Worm (Caenorhabditis elegans) whole organism, early embryonic: ENCODE results near the gene C27B7.6.

Source experiments
- B0310.2 ChIP-seq: sonication (generic microtip); optimal IDR thresholded peaks from 2 replicates; lab custom pipeline; 2016; ENCODE audit warnings: mild to moderate bottlenecking, missing genetic modification characterization, missing compliant biosample characterization
- F13C5.2 ChIP-seq: sonication (generic microtip); optimal IDR thresholded peaks from 2 replicates; lab custom pipeline; 2017; ENCODE audit warnings: mild to moderate bottlenecking, missing genetic modification characterization, inconsistent platforms, missing compliant biosample characterization
- aly-1 ChIP-seq: sonication (generic microtip); optimal IDR thresholded peaks from 2 replicates; lab custom pipeline; 2016; ENCODE audit warnings: missing genetic modification characterization, missing compliant biosample characterization
- ama-1 ChIP-seq: fragments of 150-350 bp; optimal IDR thresholded peaks from 2 replicates; lab custom pipeline; 2014
- ceh-13 ChIP-seq: fragments of 200-800 bp; sonication (Bioruptor generic); optimal IDR thresholded peaks from 2 replicates; lab custom pipeline; 2018; ENCODE audit warnings: mild to moderate bottlenecking, missing genetic modification characterization, missing compliant biosample characterization
- ceh-36 ChIP-seq: sonication (generic microtip); optimal IDR thresholded peaks from 2 replicates; lab custom pipeline; 2016; ENCODE audit warnings: missing genetic modification characterization, inconsistent platforms, missing compliant biosample characterization
- ets-7 ChIP-seq: sonication (generic microtip); optimal IDR thresholded peaks from 2 replicates; lab custom pipeline; 2016; ENCODE audit warnings: missing genotype, missing genetic modification characterization, missing compliant biosample characterization
- flt-1 ChIP-seq: fragments of 200-800 bp; sonication (Bioruptor generic); IDR thresholded peaks from 2 replicates; pipeline ENCODE4 v1.3.6; 2022; ENCODE audit warnings: missing genetic modification characterization, missing compliant biosample characterization
- hmbx-1 ChIP-seq: sonication (generic microtip); optimal IDR thresholded peaks from 2 replicates; lab custom pipeline; 2016; ENCODE audit warnings: mild to moderate bottlenecking, missing genetic modification characterization, missing compliant biosample characterization
- hmg-4 ChIP-seq: fragments of 200-800 bp; sonication (Bioruptor generic); optimal IDR thresholded peaks from 2 replicates; lab custom pipeline; 2018; ENCODE audit warnings: mild to moderate bottlenecking, missing genetic modification characterization, missing compliant biosample characterization
- hnd-1 ChIP-seq: sonication (generic microtip); optimal IDR thresholded peaks from 2 replicates; lab custom pipeline; 2016; ENCODE audit warnings: missing genetic modification characterization, missing compliant biosample characterization
- pes-1 ChIP-seq: fragments of 200-800 bp; sonication (Bioruptor generic); IDR thresholded peaks from 2 replicates; pipeline ENCODE4 v1.3.6; 2022; ENCODE audit warnings: missing genetic modification reagents, missing genetic modification characterization, missing compliant biosample characterization
- scrt-1 ChIP-seq: fragments of 200-800 bp; sonication (Bioruptor generic); IDR thresholded peaks from 2 replicates; pipeline ENCODE4 v1.3.6; 2022; ENCODE audit warnings: missing genetic modification characterization, missing compliant biosample characterization
- sea-1 ChIP-seq: fragments of 200-800 bp; sonication (Bioruptor generic); conservative IDR thresholded peaks from 2 replicates; pipeline ENCODE4 v1.3.6; 2022; ENCODE audit warnings: missing genetic modification characterization, missing compliant biosample characterization
- tbx-11 ChIP-seq: fragments of 200-800 bp; sonication (Bioruptor generic); IDR thresholded peaks from 2 replicates; pipeline ENCODE4 v1.3.6; 2022; ENCODE audit warnings: missing genetic modification characterization, missing compliant biosample characterization
- tbx-37 ChIP-seq: fragments of 200-800 bp; sonication (Bioruptor generic); conservative IDR thresholded peaks from 2 replicates; pipeline ENCODE4 v1.3.6; 2022; ENCODE audit warnings: missing genetic modification reagents, missing genetic modification characterization, missing compliant biosample characterization
- tra-4 ChIP-seq: sonication (generic microtip); optimal IDR thresholded peaks from 2 replicates; lab custom pipeline; 2017; ENCODE audit warnings: missing genetic modification characterization, missing compliant biosample characterization

The C27B7.6 gene

ce11 chrIV:8929942-8930492 is 23.9 kb upstream of the C27B7.6 start, which contains the start of the genes D1046.18 and slc-25A26:
D1046.18 (plus strand) TSS chrIV:8930242.
slc-25A26 (plus strand) TSS chrIV:8930442.
- no peak for TF ChIP-seq tbx-11
- no peak for TF ChIP-seq aly-1 (tag; lab: Kevin White, UChicago)
- TF ChIP-seq hmg-4 (GFP tag; lab: Kevin White, UChicago): no peak
- no peak for TF ChIP-seq ama-1
- TF ChIP-seq B0310.2: no peak
- no peak for TF ChIP-seq pes-1 (GFP tag; lab: Robert Waterston, UW)
- TF ChIP-seq flt-1 (GFP tag; lab: Robert Waterston, UW): no peak
- no peak for TF ChIP-seq ets-7 (tag; lab: Kevin White, UChicago)
- TF ChIP-seq scrt-1: no peak
- TF ChIP-seq ceh-36: no peak
- TF ChIP-seq tra-4 (tag; lab: Kevin White, UChicago): no peak
- no peak for TF ChIP-seq F13C5.2 (tag; lab: Kevin White, UChicago)
- no peak for TF ChIP-seq ceh-13
- TF ChIP-seq tbx-37 (GFP tag; lab: Robert Waterston, UW): no peak
- TF ChIP-seq hnd-1: no peak
- TF ChIP-seq sea-1: no peak
- TF ChIP-seq hmbx-1: no peak

ce11 chrIV:8927093-8927492 is 20.9 kb upstream of the C27B7.6 start:
- TF ChIP-seq hmbx-1: peak; percentile 91
- peak; percentile 98 for TF ChIP-seq aly-1 (tag; lab: Kevin White, UChicago)
- TF ChIP-seq flt-1 (GFP tag; lab: Robert Waterston, UW): peak; percentile 97
- TF ChIP-seq tra-4 (tag; lab: Kevin White, UChicago): peak; percentile 97
- peak; percentile 93 for TF ChIP-seq tbx-37 (GFP tag; lab: Robert Waterston, UW)
- peak; percentile 95 for TF ChIP-seq ceh-36
- peak; percentile 99 for TF ChIP-seq sea-1
- TF ChIP-seq hnd-1: peak; percentile 86
- peak; percentile 96 for TF ChIP-seq F13C5.2 (tag; lab: Kevin White, UChicago)
- TF ChIP-seq tbx-11: peak; percentile 99
- TF ChIP-seq B0310.2: peak; percentile 97
- peak; percentile 95 for TF ChIP-seq scrt-1
- TF ChIP-seq pes-1 (GFP tag; lab: Robert Waterston, UW): peak; percentile 97
- peak; percentile 94 for TF ChIP-seq ets-7 (tag; lab: Kevin White, UChicago)
- peak; percentile 98 for TF ChIP-seq hmg-4 (GFP tag; lab: Kevin White, UChicago)
- TF ChIP-seq ama-1: no peak
- TF ChIP-seq ceh-13: peak; percentile 92

- no peak for TF ChIP-seq sea-1
- TF ChIP-seq ceh-13: no peak
- TF ChIP-seq tbx-37 (GFP tag; lab: Robert Waterston, UW): no peak
- TF ChIP-seq hmg-4 (GFP tag; lab: Kevin White, UChicago): no peak
- no peak for TF ChIP-seq scrt-1
- TF ChIP-seq B0310.2: no peak
- no peak for TF ChIP-seq tbx-11
- TF ChIP-seq pes-1 (GFP tag; lab: Robert Waterston, UW): no peak
- no peak for TF ChIP-seq ama-1
- no peak for TF ChIP-seq hmbx-1
- TF ChIP-seq ets-7 (tag; lab: Kevin White, UChicago): no peak
- no peak for TF ChIP-seq F13C5.2 (tag; lab: Kevin White, UChicago)
- TF ChIP-seq aly-1 (tag; lab: Kevin White, UChicago): no peak
- TF ChIP-seq ceh-36: no peak
- no peak for TF ChIP-seq flt-1 (GFP tag; lab: Robert Waterston, UW)
- no peak for TF ChIP-seq tra-4 (tag; lab: Kevin White, UChicago)
These were observed 20.4 kb upstream of the C27B7.6 start for ce11 chrIV:8926511-8926910.

ce11 chrIV:8925990-8926389 is 19.8 kb upstream of the C27B7.6 start, which contains the start of the genes D1046.2 and cfim-2:
D1046.2 (minus strand) TSS chrIV:8926067.
cfim-2 (plus strand) TSS chrIV:8926324.
- TF ChIP-seq aly-1 (tag; lab: Kevin White, UChicago) (no peak), ets-7 (tag; lab: Kevin White, UChicago) (no peak), tra-4 (tag; lab: Kevin White, UChicago) (no peak), tbx-11 (no peak)

- TF ChIP-seq ceh-36 (no peak), scrt-1 (no peak), sea-1 (no peak), tra-4 (tag; lab: Kevin White, UChicago) (no peak), hnd-1 (no peak), hmg-4 (GFP tag; lab: Kevin White, UChicago) (no peak), flt-1 (GFP tag; lab: Robert Waterston, UW) (no peak), aly-1 (tag; lab: Kevin White, UChicago) (no peak)
These were observed 18.0 kb upstream of the C27B7.6 start for ce11 chrIV:8924126-8924525.

ce11 chrIV:8923381-8923780 is 17.2 kb upstream of the C27B7.6 start:
- TF ChIP-seq tra-4 (tag; lab: Kevin White, UChicago): no peak
- no peak for TF ChIP-seq B0310.2
- TF ChIP-seq aly-1 (tag; lab: Kevin White, UChicago): no peak

ce11 chrIV:8921956-8922355 is 15.8 kb upstream of the C27B7.6 start, which contains the start of gene D1046.16:
D1046.16 (plus strand) TSS chrIV:8922150.
- TF ChIP-seq flt-1 (GFP tag; lab: Robert Waterston, UW) (no peak), ama-1 (no peak), hmbx-1 (no peak), tra-4 (tag; lab: Kevin White, UChicago) (no peak), scrt-1 (no peak), hnd-1 (no peak)

ce11 chrIV:8921166-8921565 is 15.0 kb upstream of the C27B7.6 start:
- no peak for TF ChIP-seq tbx-37 (GFP tag; lab: Robert Waterston, UW)
- no peak for TF ChIP-seq sea-1
- TF ChIP-seq ets-7 (tag; lab: Kevin White, UChicago): no peak
- TF ChIP-seq hnd-1: no peak
- TF ChIP-seq hmg-4 (GFP tag; lab: Kevin White, UChicago): no peak
- no peak for TF ChIP-seq ceh-36
- no peak for TF ChIP-seq ama-1
- no peak for TF ChIP-seq aly-1 (tag; lab: Kevin White, UChicago)
- no peak for TF ChIP-seq tbx-11
- TF ChIP-seq scrt-1: no peak
- TF ChIP-seq tra-4 (tag; lab: Kevin White, UChicago): no peak
- TF ChIP-seq flt-1 (GFP tag; lab: Robert Waterston, UW): no peak
- no peak for TF ChIP-seq hmbx-1
- no peak for TF ChIP-seq F13C5.2 (tag; lab: Kevin White, UChicago)
- no peak for TF ChIP-seq pes-1 (GFP tag; lab: Robert Waterston, UW)
- no peak for TF ChIP-seq ceh-13
- TF ChIP-seq B0310.2: no peak
